Worm (Caenorhabditis elegans) whole organism, midembryonic: ENCODE results near the gene str-193.

Source experiments
- T22C8.4 ChIP-seq: fragments of 200-800 bp; sonication (Bioruptor generic); IDR thresholded peaks from 2 replicates; pipeline ENCODE4 v1.3.6; 2022; ENCODE audit warnings: missing genetic modification characterization, missing compliant biosample characterization
- cog-1 ChIP-seq: sonication (generic microtip); optimal IDR thresholded peaks from 2 replicates; lab custom pipeline; 2016; ENCODE audit warnings: missing genetic modification characterization, missing compliant biosample characterization
- flt-1 ChIP-seq: fragments of 200-800 bp; sonication (Bioruptor generic); IDR thresholded peaks from 2 replicates; pipeline ENCODE4 v1.3.6; 2022; ENCODE audit warnings: missing genetic modification characterization, missing compliant biosample characterization
- klf-2 ChIP-seq: fragments of 200-800 bp; sonication (Bioruptor generic); conservative IDR thresholded peaks from 2 replicates; pipeline ENCODE4 v1.3.6; 2022; ENCODE audit warnings: missing genetic modification reagents, missing genetic modification characterization, missing compliant biosample characterization
- med-1 ChIP-seq: sonication (generic microtip); optimal IDR thresholded peaks from 2 replicates; lab custom pipeline; 2017; ENCODE audit warnings: missing genetic modification characterization, mild to moderate bottlenecking, missing compliant biosample characterization, antibody characterized with exemption, missing genetic modification reagents; ENCODE audit not compliant: insufficient read depth
- ref-1 ChIP-seq: fragments of 200-800 bp; sonication (Bioruptor generic); conservative IDR thresholded peaks from 2 replicates; pipeline ENCODE4 v1.3.6; 2022; ENCODE audit warnings: missing genetic modification reagents, missing genetic modification characterization, missing compliant biosample characterization
- tab-1 ChIP-seq: fragments of 200-800 bp; sonication (Bioruptor generic); IDR thresholded peaks from 2 replicates; pipeline ENCODE4 v1.3.6; 2022; ENCODE audit warnings: missing genetic modification characterization, missing compliant biosample characterization
- ztf-23 ChIP-seq: fragments of 200-800 bp; sonication (Bioruptor generic); IDR thresholded peaks from 2 replicates; pipeline ENCODE4 v1.3.6; 2022; ENCODE audit warnings: missing genetic modification reagents, missing genetic modification characterization, missing compliant biosample characterization
- ztf-29 ChIP-seq: fragments of 200-800 bp; sonication (Bioruptor generic); IDR thresholded peaks from 2 replicates; pipeline ENCODE4 v1.3.6; 2022; ENCODE audit warnings: missing genetic modification reagents, missing genetic modification characterization, missing compliant biosample characterization

str-193 gene

DNA sequence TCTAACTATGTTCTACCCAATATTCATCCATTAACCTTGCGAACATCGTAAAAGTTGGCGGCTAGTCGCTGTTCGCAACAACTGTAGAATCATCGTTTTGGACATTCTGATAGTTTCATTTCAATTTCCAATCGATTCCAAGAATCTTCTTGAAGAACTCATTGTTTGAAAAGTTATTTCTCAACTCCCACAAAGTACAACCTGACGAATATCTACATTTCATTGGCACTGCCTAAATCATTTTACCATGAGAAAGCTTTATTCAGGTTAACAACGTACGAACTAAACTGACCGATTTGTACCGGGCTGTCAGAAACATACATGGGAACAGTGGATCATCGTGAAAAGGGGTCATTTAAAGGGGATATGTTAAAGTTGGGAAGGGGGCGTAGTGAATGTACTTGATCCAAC lies 34.9 kb downstream of the str-193 start, which contains the start of gene F46B6.6:
TSS of gene F46B6.6 (minus strand) at position 148 of the 411 bp plus-strand sequence.
- TF ChIP-seq flt-1 (no peak), T22C8.4 (GFP tag; lab: Robert Waterston, UW) (no peak), cog-1 (tag; lab: Kevin White, UChicago) (no peak), ztf-23 (GFP tag; lab: Robert Waterston, UW) (no peak), tab-1 (GFP tag; lab: Robert Waterston, UW) (no peak), ref-1 (no peak), ztf-29 (no peak), med-1 (GFP tag; lab: Kevin White, UChicago) (no peak), klf-2 (GFP tag; lab: Robert Waterston, UW) (no peak)

DNA sequence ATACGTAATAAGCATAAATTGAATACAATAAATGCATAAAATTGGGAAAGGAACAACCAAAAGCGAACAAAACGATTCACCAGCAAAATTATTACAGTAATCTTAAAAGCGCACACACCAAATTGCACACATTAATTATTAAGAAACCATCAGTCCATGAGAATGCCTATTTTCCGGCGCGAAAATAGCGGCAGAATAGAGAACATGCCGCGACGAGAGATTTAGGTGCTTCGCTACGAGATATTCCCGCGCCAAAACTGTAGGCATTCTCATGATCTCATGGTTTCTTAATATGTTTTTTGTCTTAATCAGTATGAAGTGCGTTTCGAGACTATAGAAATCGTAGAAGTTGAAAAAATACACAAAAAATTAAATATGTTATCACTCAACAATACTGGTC lies 37.4 kb downstream of the str-193 start:
- no peak for TF ChIP-seq klf-2 (GFP tag; lab: Robert Waterston, UW)
- TF ChIP-seq cog-1 (tag; lab: Kevin White, UChicago): no peak

DNA sequence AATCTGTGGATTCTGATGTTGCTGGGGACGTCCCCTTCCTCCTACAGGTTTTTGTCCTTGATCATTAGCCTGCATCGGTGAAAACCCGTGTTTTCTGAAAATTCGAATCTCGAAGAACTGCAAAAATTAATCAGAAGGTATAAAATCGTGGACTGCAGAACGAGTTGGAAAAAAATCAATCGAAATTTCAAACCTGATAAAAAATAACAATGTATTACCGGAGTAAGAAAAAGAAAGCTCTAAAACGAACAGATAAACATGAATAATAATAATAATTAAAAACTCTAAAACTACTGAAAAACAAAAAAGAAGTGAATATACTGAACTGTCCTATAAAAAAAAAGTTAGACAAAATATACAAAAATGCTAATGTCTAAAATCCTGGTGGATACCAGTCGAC lies 38.7 kb downstream of the str-193 start, which contains the start of gene F46B6.5:
TSS of gene F46B6.5 (minus strand) at position 101 of the 400 bp plus-strand sequence.
- TF ChIP-seq flt-1 (no peak), cog-1 (tag; lab: Kevin White, UChicago) (no peak), tab-1 (GFP tag; lab: Robert Waterston, UW) (no peak), T22C8.4 (GFP tag; lab: Robert Waterston, UW) (no peak), med-1 (GFP tag; lab: Kevin White, UChicago) (no peak), ref-1 (no peak), ztf-29 (no peak), ztf-23 (GFP tag; lab: Robert Waterston, UW) (no peak), klf-2 (GFP tag; lab: Robert Waterston, UW) (no peak)

DNA sequence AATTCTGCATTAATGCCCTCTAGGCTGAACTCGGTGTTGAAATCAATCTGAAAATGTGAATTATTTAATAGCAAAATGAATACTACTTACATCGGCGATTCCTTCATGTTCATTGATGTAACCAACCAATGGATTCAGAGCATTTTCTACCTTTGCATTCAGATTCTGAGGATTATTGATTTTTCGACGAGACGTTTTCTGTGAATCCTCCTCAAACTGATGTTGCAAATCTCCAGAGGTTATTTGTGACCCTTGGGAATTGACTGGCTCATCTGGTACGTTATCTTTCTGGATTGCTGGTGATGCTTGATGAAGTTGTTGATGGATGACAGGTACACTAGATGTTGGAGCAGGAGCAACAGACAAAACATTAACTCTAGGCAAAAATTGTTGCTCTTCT lies 39.6 kb downstream of the str-193 start:
- TF ChIP-seq klf-2 (GFP tag; lab: Robert Waterston, UW): no peak
- TF ChIP-seq ztf-23 (GFP tag; lab: Robert Waterston, UW): no peak
- TF ChIP-seq T22C8.4 (GFP tag; lab: Robert Waterston, UW): peak; percentile 30; the same call in 1 of the 2 replicates
- no peak for TF ChIP-seq ztf-29
- no peak for TF ChIP-seq med-1 (GFP tag; lab: Kevin White, UChicago)
- TF ChIP-seq cog-1 (tag; lab: Kevin White, UChicago): no peak
- no peak for TF ChIP-seq ref-1

DNA sequence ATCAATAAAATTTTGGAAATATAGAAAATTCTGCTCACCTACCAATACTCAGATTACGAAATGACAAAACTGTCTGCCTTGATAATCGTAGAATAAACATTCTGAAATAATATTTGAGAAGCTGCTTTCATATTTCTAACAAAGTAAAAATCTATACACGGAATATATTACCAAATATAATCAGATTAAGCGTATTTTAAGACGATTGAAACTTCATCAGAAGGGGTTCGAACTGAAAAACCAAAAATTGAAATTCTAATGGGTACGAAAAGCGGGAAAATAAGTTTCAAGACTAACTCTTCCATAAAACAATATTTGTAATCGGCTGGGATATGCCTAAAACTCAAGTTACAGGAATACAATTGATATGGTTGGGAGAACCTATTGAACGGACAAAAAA lies 42.2 kb downstream of the str-193 start, which contains the start of gene F46B6.4:
TSS of gene F46B6.4 (minus strand) at position 101 of the 400 bp plus-strand sequence.
- TF ChIP-seq ztf-23 (GFP tag; lab: Robert Waterston, UW) (no peak), med-1 (GFP tag; lab: Kevin White, UChicago) (no peak), T22C8.4 (GFP tag; lab: Robert Waterston, UW) (no peak), cog-1 (tag; lab: Kevin White, UChicago) (no peak), klf-2 (GFP tag; lab: Robert Waterston, UW) (no peak), flt-1 (no peak), ztf-29 (no peak), ref-1 (no peak), tab-1 (GFP tag; lab: Robert Waterston, UW) (no peak)

DNA sequence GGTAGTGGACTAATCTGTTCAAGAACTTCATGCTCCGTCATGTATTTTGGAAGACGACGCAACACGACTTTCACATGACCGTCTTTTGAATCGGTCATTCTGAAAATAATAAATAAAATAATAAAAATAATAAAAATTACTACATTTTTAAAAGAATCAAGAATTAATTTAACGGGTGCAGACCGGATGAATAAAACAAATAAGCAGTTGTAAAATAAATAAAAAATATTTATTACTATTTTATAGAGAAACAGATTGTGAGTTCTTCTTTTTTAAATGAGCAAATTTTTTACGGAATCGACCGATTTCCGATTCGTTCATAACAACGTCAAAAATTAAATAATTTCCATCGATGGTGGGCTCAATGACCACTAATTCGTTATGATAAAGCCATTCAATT lies 44.0 kb downstream of the str-193 start, which contains the start of gene smg-4:
TSS of gene smg-4 (minus strand) at position 101 of the 400 bp plus-strand sequence.
- TF ChIP-seq ref-1 (no peak), med-1 (GFP tag; lab: Kevin White, UChicago) (no peak), klf-2 (GFP tag; lab: Robert Waterston, UW) (no peak), tab-1 (GFP tag; lab: Robert Waterston, UW) (no peak), T22C8.4 (GFP tag; lab: Robert Waterston, UW) (no peak), ztf-29 (no peak), cog-1 (tag; lab: Kevin White, UChicago) (no peak), flt-1 (no peak), ztf-23 (GFP tag; lab: Robert Waterston, UW) (no peak)

DNA sequence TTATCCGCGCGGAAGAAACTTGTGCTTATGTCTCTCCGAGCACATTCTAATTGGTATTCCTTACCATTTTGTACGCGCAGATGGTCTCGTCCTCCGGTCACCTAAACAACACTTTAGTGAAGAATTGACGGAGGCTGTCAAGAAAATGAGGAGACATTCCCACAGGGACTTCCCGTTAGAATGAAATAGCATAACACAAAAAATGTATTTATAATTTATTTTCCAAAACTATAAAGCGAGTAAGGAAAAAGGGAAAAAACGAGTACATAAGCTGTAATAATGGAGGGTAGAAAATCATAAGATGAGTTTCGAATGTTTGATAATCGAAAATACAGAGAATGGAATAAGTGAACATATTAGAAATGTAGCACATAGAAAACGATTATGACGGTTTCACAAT lies 45.9 kb downstream of the str-193 start, which contains the start of gene F46B6.12:
TSS of gene F46B6.12 (minus strand) at position 101 of the 400 bp plus-strand sequence.
- no peak for TF ChIP-seq tab-1 (GFP tag; lab: Robert Waterston, UW)
- TF ChIP-seq T22C8.4 (GFP tag; lab: Robert Waterston, UW): no peak
- TF ChIP-seq ztf-29: no peak
- TF ChIP-seq ref-1: no peak
- TF ChIP-seq ztf-23 (GFP tag; lab: Robert Waterston, UW): no peak
- no peak for TF ChIP-seq cog-1 (tag; lab: Kevin White, UChicago)
- no peak for TF ChIP-seq med-1 (GFP tag; lab: Kevin White, UChicago)
- TF ChIP-seq flt-1: no peak
- TF ChIP-seq klf-2 (GFP tag; lab: Robert Waterston, UW): no peak

DNA sequence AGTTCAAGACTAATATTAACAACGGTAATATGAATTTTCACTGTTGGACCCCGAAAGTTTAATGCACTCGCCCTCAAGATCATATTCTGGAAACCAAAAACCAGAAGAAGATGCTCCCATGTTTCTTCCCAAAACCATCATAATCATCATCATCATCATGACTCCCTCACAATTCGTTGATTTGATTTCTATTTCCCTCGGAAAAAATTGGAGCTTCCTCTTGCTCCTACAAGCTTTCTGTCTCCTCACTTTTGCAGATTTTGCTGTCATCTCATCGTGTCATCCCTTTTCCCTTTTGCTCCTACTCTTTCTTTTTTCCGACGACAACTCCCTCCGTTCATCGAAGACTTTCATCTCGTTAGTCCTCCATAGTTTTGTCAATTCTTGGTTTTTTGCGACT lies 49.7 kb downstream of the str-193 start, which contains the start of gene F46B6.2:
TSS of gene F46B6.2 (plus strand) at position 316 of the 400 bp plus-strand sequence.
- TF ChIP-seq ztf-29 (no peak), med-1 (GFP tag; lab: Kevin White, UChicago) (no peak), T22C8.4 (GFP tag; lab: Robert Waterston, UW) (no peak), ref-1 (no peak), ztf-23 (GFP tag; lab: Robert Waterston, UW) (no peak), flt-1 (no peak), tab-1 (GFP tag; lab: Robert Waterston, UW) (no peak), cog-1 (tag; lab: Kevin White, UChicago) (no peak), klf-2 (GFP tag; lab: Robert Waterston, UW) (no peak)

DNA sequence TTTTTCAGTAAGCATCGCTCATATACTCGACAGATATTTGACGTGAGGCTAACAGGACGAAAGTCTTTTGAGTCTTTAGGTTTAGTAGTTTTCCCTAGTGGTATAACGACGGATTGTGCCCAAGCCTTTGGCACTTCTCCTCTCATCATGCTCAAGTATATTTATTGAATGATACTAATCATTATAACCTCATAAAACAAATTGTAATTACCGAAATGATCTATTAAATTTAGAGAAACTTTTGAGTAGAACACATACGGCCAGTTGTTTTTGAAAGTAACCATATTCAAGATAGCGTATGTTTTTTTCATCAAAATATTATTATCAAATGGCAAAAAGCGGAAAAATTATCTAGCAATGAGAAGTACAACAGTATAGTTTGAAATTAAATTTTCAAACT lies 50.3 kb downstream of the str-193 start:
- no peak for TF ChIP-seq ztf-29
- no peak for TF ChIP-seq flt-1
- no peak for TF ChIP-seq med-1 (GFP tag; lab: Kevin White, UChicago)
- no peak for TF ChIP-seq ztf-23 (GFP tag; lab: Robert Waterston, UW)
- no peak for TF ChIP-seq ref-1
- TF ChIP-seq tab-1 (GFP tag; lab: Robert Waterston, UW): no peak
